Worm (Caenorhabditis elegans): ENCODE data around the gene let-413.

The let-413 gene

DNA sequence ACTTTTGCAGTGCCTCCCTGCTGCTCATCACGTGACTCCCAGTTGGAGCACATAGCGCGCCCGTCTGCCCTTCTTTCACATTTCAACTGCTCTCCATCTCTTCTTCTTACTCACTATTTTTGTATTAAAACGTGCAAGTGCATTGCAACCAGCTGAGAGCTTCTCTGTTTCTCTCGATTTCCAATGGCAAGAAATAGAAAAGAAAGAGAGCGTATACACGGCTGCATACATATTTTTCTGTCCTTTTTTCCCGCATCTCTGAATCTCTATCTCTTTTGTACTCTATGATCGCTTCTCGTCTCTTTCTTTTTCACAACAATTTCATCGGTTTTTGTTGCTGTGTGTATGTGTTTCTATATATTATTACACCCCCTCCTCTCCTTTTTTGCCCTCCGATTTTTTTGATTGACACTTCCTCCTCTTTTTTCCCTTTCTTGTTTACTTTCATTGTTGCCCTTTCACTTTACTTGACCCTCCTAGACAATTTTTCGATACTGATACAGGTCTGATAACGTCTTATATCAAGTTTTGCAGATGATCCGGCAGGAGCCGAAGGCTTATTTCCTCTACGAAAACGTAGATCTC is 23.4 kb upstream of the let-413 start, which contains the start of gene Y97E10AR.1 (continued):
- no peak for TF ChIP-seq nhr-77 (tag; optimal IDR thresholded peaks at IDR 0.05)
- TF ChIP-seq ceh-16 (tag; optimal IDR thresholded peaks at IDR 0.05): no peak
- no peak for TF ChIP-seq nhr-43 (tag; optimal IDR thresholded peaks at IDR 0.05; ENCODE audit: poor library complexity, severe bottlenecking)
- TF ChIP-seq elt-3 (tag; optimal IDR thresholded peaks at IDR 0.05): no peak
- TF ChIP-seq unc-39 (tag; optimal IDR thresholded peaks at IDR 0.05): no peak
- peak; percentile 15 for TF ChIP-seq R02D3.7 (tag; optimal IDR thresholded peaks at IDR 0.05)
- TF ChIP-seq nhr-11 (tag; optimal IDR thresholded peaks at IDR 0.05): peak; percentile 57
- no peak for TF ChIP-seq mml-1 (tag; optimal IDR thresholded peaks at IDR 0.05)
- TF ChIP-seq skn-1 (tag; optimal IDR thresholded peaks at IDR 0.05): no peak
- no peak for TF ChIP-seq fos-1 (tag; optimal IDR thresholded peaks at IDR 0.05)
- TF ChIP-seq egl-5 (tag; optimal IDR thresholded peaks at IDR 0.05): no peak
- TF ChIP-seq unc-62 (GFP tag; optimal IDR thresholded peaks at IDR 0.05): peak; percentile 50
- TF ChIP-seq ztf-4 (tag; optimal IDR thresholded peaks at IDR 0.05): no peak
- TF ChIP-seq lin-15B (tag; optimal IDR thresholded peaks at IDR 0.05): peak; percentile 62
- peak; percentile 14 for TF ChIP-seq lin-39 (tag; optimal IDR thresholded peaks at IDR 0.05)
- TF ChIP-seq zag-1 (tag; optimal IDR thresholded peaks at IDR 0.05): no peak
- no peak for TF ChIP-seq lsy-12 (tag; optimal IDR thresholded peaks at IDR 0.05)
- peak; percentile 73 for TF ChIP-seq jun-1 (tag; optimal IDR thresholded peaks at IDR 0.05)
- TF ChIP-seq ama-1 (optimal IDR thresholded peaks at IDR 0.05): no peak
- TF ChIP-seq nhr-25 (tag; optimal IDR thresholded peaks at IDR 0.05): peak; percentile 53

DNA sequence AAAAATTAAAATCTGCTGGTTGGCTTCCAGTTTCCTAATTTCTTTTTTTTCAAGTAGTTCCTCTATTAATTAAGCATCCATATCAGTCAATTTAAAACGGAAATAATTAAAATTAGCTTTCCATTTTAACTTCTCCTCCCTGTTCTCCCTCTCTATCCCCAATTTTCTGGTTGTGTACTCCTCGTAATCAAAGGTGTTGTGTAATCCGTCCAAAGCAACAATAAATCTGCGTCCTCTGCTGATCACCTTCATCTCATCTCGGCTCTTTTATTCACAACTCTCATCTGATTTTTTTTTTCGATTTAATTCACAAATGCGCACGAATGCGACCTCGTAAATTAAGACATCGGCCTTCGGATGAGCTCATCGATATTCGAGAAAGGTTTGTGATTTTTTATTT is 18.3 kb upstream of the let-413 start, which contains the start of gene Y97E10AR.2:
Y97E10AR.2 (plus strand) TSS at position 301 of the 400 bp plus-strand sequence.
- TF ChIP-seq fkh-2 (tag; optimal IDR thresholded peaks at IDR 0.05) (no peak), mdl-1 (tag; optimal IDR thresholded peaks at IDR 0.05) (no peak), hmg-11 (tag; optimal IDR thresholded peaks at IDR 0.05) (no peak), egl-27 (tag; optimal IDR thresholded peaks at IDR 0.05) (no peak), nhr-67 (tag; optimal IDR thresholded peaks at IDR 0.05) (no peak), nhr-237 (tag; optimal IDR thresholded peaks at IDR 0.05) (no peak), R02D3.7 (tag; optimal IDR thresholded peaks at IDR 0.05) (no peak), elt-1 (tag; optimal IDR thresholded peaks at IDR 0.05) (no peak), tbx-2 (tag; optimal IDR thresholded peaks at IDR 0.05) (no peak), unc-39 (tag; optimal IDR thresholded peaks at IDR 0.05) (no peak), pqm-1 (tag; optimal IDR thresholded peaks at IDR 0.05) (no peak), ama-1 (optimal IDR thresholded peaks at IDR 0.05) (no peak), nhr-25 (tag; optimal IDR thresholded peaks at IDR 0.05) (no peak), ceh-9 (tag; optimal IDR thresholded peaks at IDR 0.05) (no peak)

DNA sequence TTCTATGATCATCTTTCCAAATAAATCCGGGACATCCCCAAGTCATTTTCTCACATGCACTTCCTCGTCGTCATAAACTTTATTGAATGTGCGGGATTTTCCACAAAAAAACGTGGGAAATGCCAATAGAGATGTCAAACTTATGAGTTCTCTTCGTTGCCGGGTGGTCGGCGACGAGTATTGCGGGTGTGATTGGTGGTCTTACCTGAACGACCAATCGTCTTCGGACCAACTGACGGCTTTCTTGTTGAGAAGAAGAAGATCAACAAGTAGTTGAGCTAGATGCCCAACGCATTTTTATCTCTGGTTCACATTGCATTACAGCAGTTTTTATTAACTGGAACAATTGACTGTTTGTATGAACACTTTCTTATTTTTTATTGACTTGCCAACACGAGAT is 17.6 kb upstream of the let-413 start:
- peak; percentile 62 for TF ChIP-seq nfya-1 (tag; optimal IDR thresholded peaks at IDR 0.05; ENCODE audit: insufficient read depth)
- no peak for TF ChIP-seq fkh-2 (tag; optimal IDR thresholded peaks at IDR 0.05)

- TF ChIP-seq fkh-2 (tag; optimal IDR thresholded peaks at IDR 0.05) (no peak), lin-15B (tag; optimal IDR thresholded peaks at IDR 0.05) (no peak), nhr-12 (tag; optimal IDR thresholded peaks at IDR 0.05) (no peak)
Observed at ce11 chrV:7994570-7994969, 17.0 kb upstream of the let-413 start, which contains the start of gene ceh-76. TSS of gene ceh-76 (minus strand) at chrV:7994670.

- TF ChIP-seq elt-2 (tag; optimal IDR thresholded peaks at IDR 0.05) (no peak), lin-39 (tag; optimal IDR thresholded peaks at IDR 0.05) (no peak), unc-39 (tag; optimal IDR thresholded peaks at IDR 0.05) (no peak), mml-1 (tag; optimal IDR thresholded peaks at IDR 0.05) (no peak), fkh-2 (tag; optimal IDR thresholded peaks at IDR 0.05) (no peak), tbx-2 (tag; optimal IDR thresholded peaks at IDR 0.05) (no peak), nhr-67 (tag; optimal IDR thresholded peaks at IDR 0.05) (no peak), mdl-1 (tag; optimal IDR thresholded peaks at IDR 0.05) (no peak), nhr-76 (tag; optimal IDR thresholded peaks at IDR 0.05) (no peak), nhr-23 (tag; optimal IDR thresholded peaks at IDR 0.05) (no peak), ama-1 (optimal IDR thresholded peaks at IDR 0.05) (no peak), ceh-9 (tag; optimal IDR thresholded peaks at IDR 0.05) (no peak), elt-1 (tag; optimal IDR thresholded peaks at IDR 0.05) (no peak), daf-12 (tag; optimal IDR thresholded peaks at IDR 0.05) (no peak), elt-3 (tag; optimal IDR thresholded peaks at IDR 0.05) (no peak), nhr-25 (tag; optimal IDR thresholded peaks at IDR 0.05) (no peak), nhr-77 (tag; optimal IDR thresholded peaks at IDR 0.05) (no peak), nfya-1 (tag; optimal IDR thresholded peaks at IDR 0.05; ENCODE audit: insufficient read depth) (no peak), aly-2 (tag; optimal IDR thresholded peaks at IDR 0.05) (no peak)
Observed at ce11 chrV:7985860-7986259, 8.3 kb upstream of the let-413 start, which contains the start of gene Y97E10AL.1. TSS of gene Y97E10AL.1 (plus strand) at chrV:7986160.
